Worm (Caenorhabditis elegans) whole organism, L1 larva: ENCODE results near the gene apd-3.

Source experiments
- F16B12.6 ChIP-seq: fragments of 150-350 bp; optimal IDR thresholded peaks from 2 replicates; lab custom pipeline; 2014; ENCODE audit warnings: missing biosample characterization, missing genetic modification characterization
- aha-1 ChIP-seq: fragments of 150-350 bp; optimal IDR thresholded peaks from 2 replicates; lab custom pipeline; 2014; ENCODE audit warnings: missing biosample characterization, missing genetic modification characterization
- alr-1 ChIP-seq: fragments of 200-800 bp; sonication (Bioruptor generic); optimal IDR thresholded peaks from 2 replicates; lab custom pipeline; 2018; ENCODE audit warnings: borderline replicate concordance, mild to moderate bottlenecking, missing genetic modification characterization, missing compliant biosample characterization
- aly-2 ChIP-seq: fragments of 150-350 bp; optimal IDR thresholded peaks from 2 replicates; lab custom pipeline; 2014; ENCODE audit warnings: missing biosample characterization, missing genetic modification characterization
- ama-1 ChIP-seq: fragments of 150-350 bp; optimal IDR thresholded peaks from 2 replicates; lab custom pipeline; 2014
- blmp-1 ChIP-seq: fragments of 150-350 bp; optimal IDR thresholded peaks from 2 replicates; lab custom pipeline; 2014; ENCODE audit warnings: missing biosample characterization, missing genetic modification characterization
- ceh-63 ChIP-seq: fragments of 200-800 bp; sonication (Bioruptor generic); optimal IDR thresholded peaks from 2 replicates; lab custom pipeline; 2018; ENCODE audit warnings: mild to moderate bottlenecking, missing genetic modification characterization, missing compliant biosample characterization
- ceh-82 ChIP-seq, 3 experiments: fragments of 150-350 bp in 1 of 3; sonication (generic microtip) in 2 of 3; optimal IDR thresholded peaks; 2 replicates each; lab custom pipeline; 2014 to 2017; ENCODE audit warnings: missing biosample characterization in 3 of 3, missing genetic modification characterization in 3 of 3
- dsc-1 ChIP-seq: sonication (generic microtip); optimal IDR thresholded peaks from 2 replicates; lab custom pipeline; 2016; ENCODE audit warnings: mild to moderate bottlenecking, missing genetic modification characterization, missing compliant biosample characterization
- efl-1 ChIP-seq, 4 experiments: fragments of 150-350 bp; optimal IDR thresholded peaks in 3 of 4; peaks in 1 of 4; 1 replicate in 1 of 4; 2 replicates in 3 of 4; lab custom pipeline; 2014; ENCODE audit warnings: missing biosample characterization in 2 of 4, missing genetic modification characterization in 2 of 4, missing genetic modification reagents in 2 of 4
- egl-13 ChIP-seq: sonication (generic microtip); optimal IDR thresholded peaks from 2 replicates; lab custom pipeline; 2016; ENCODE audit warnings: missing genotype, missing genetic modification reagents, missing genetic modification characterization, missing compliant biosample characterization
- elt-3 ChIP-seq, 6 experiments: fragments of 150-350 bp in 1 of 6; sonication (generic microtip); optimal IDR thresholded peaks; 2 replicates each; lab custom pipeline; 2017 to 2018; ENCODE audit warnings: missing biosample characterization in 6 of 6, missing genetic modification characterization in 6 of 6, inconsistent platforms in 1 of 6
- ets-5 ChIP-seq: fragments of 200-800 bp; sonication (Bioruptor generic); IDR thresholded peaks from 2 replicates; pipeline ENCODE4 v1.3.6; 2022; ENCODE audit warnings: missing genetic modification characterization, missing compliant biosample characterization
- fkh-10 ChIP-seq: sonication (generic microtip); optimal IDR thresholded peaks from 2 replicates; lab custom pipeline; 2017; ENCODE audit warnings: missing biosample characterization, missing genetic modification reagents, missing genetic modification characterization
- fkh-4 ChIP-seq: sonication (generic microtip); optimal IDR thresholded peaks from 2 replicates; lab custom pipeline; 2016; ENCODE audit warnings: missing compliant biosample characterization, missing genetic modification characterization, borderline replicate concordance
- fkh-8 ChIP-seq: sonication (generic microtip); optimal IDR thresholded peaks from 2 replicates; lab custom pipeline; 2016; ENCODE audit warnings: mild to moderate bottlenecking, missing genetic modification characterization, missing compliant biosample characterization
- fos-1 ChIP-seq: fragments of 150-350 bp; optimal IDR thresholded peaks from 2 replicates; lab custom pipeline; 2014; ENCODE audit warnings: missing biosample characterization, missing genetic modification characterization
- grh-1 ChIP-seq: fragments of 200-800 bp; sonication (Bioruptor generic); IDR thresholded peaks from 2 replicates; pipeline ENCODE4 v1.3.6; 2022; ENCODE audit warnings: missing genetic modification reagents, missing genetic modification characterization, missing compliant biosample characterization
- hpl-2 ChIP-seq: fragments of 150-350 bp; optimal IDR thresholded peaks from 2 replicates; lab custom pipeline; 2014; ENCODE audit warnings: missing biosample characterization, missing genetic modification reagents, missing genetic modification characterization
- isw-1 ChIP-seq: fragments of 200-800 bp; sonication (Bioruptor generic); IDR thresholded peaks from 2 replicates; pipeline ENCODE4 v1.3.6; 2022; ENCODE audit warnings: missing genetic modification characterization, missing compliant biosample characterization
- jun-1 ChIP-seq: fragments of 150-350 bp; optimal IDR thresholded peaks from 2 replicates; lab custom pipeline; 2014; ENCODE audit warnings: missing biosample characterization, missing genetic modification reagents, missing genetic modification characterization
- lin-15B ChIP-seq: fragments of 150-350 bp; sonication (generic microtip); optimal IDR thresholded peaks from 3 replicates; lab custom pipeline; 2014; ENCODE audit warnings: missing biosample characterization, missing genetic modification characterization
- lin-35 ChIP-seq, 2 experiments: fragments of 150-350 bp; optimal IDR thresholded peaks; 2 replicates each; lab custom pipeline; 2014; ENCODE audit warnings: missing biosample characterization in 2 of 2, missing genetic modification characterization in 2 of 2, missing genetic modification reagents in 2 of 2
- lin-39 ChIP-seq: fragments of 150-350 bp; optimal IDR thresholded peaks from 2 replicates; lab custom pipeline; 2014; ENCODE audit warnings: missing biosample characterization, missing genetic modification reagents, missing genetic modification characterization
- lir-3 ChIP-seq: sonication (generic microtip); optimal IDR thresholded peaks from 2 replicates; lab custom pipeline; 2016; ENCODE audit warnings: mild to moderate bottlenecking, missing genetic modification characterization, moderate library complexity, missing compliant biosample characterization; ENCODE audit not compliant: poor library complexity
- lsy-2 ChIP-seq, 2 experiments: fragments of 150-350 bp; optimal IDR thresholded peaks; 2 replicates each; lab custom pipeline; 2014; ENCODE audit warnings: missing biosample characterization in 2 of 2, missing genetic modification characterization in 2 of 2
- mab-9 ChIP-seq: fragments of 200-800 bp; sonication (Bioruptor generic); IDR thresholded peaks from 2 replicates; pipeline ENCODE4 v1.3.6; 2022; ENCODE audit warnings: missing genetic modification reagents, missing genetic modification characterization, missing compliant biosample characterization
- mef-2 ChIP-seq: fragments of 150-350 bp; optimal IDR thresholded peaks from 2 replicates; lab custom pipeline; 2014; ENCODE audit warnings: missing biosample characterization, missing genetic modification characterization
- nhr-19 ChIP-seq: fragments of 200-800 bp; sonication (Bioruptor generic); conservative IDR thresholded peaks from 2 replicates; pipeline ENCODE4 v1.3.6; 2022; ENCODE audit warnings: missing genetic modification characterization, missing compliant biosample characterization
- nhr-237 ChIP-seq: fragments of 150-350 bp; optimal IDR thresholded peaks from 2 replicates; lab custom pipeline; 2014; ENCODE audit warnings: missing biosample characterization, missing genetic modification characterization
- nhr-76 ChIP-seq: sonication (generic microtip); optimal IDR thresholded peaks from 2 replicates; lab custom pipeline; 2017; ENCODE audit warnings: missing biosample characterization, missing genetic modification characterization
- nhr-84 ChIP-seq: sonication (generic microtip); optimal IDR thresholded peaks from 2 replicates; lab custom pipeline; 2017; ENCODE audit warnings: missing biosample characterization, missing genetic modification characterization
- nhr-90 ChIP-seq: sonication (generic microtip); optimal IDR thresholded peaks from 2 replicates; lab custom pipeline; 2016; ENCODE audit warnings: mild to moderate bottlenecking, missing genetic modification characterization, missing compliant biosample characterization; ENCODE audit not compliant: poor library complexity
- pag-3 ChIP-seq: sonication (generic microtip); optimal IDR thresholded peaks from 2 replicates; lab custom pipeline; 2017; ENCODE audit warnings: missing genetic modification characterization, mild to moderate bottlenecking, missing compliant biosample characterization, antibody characterized with exemption, borderline replicate concordance; ENCODE audit not compliant: insufficient read depth
- pax-3 ChIP-seq: fragments of 200-800 bp; sonication (Bioruptor generic); optimal IDR thresholded peaks from 2 replicates; lab custom pipeline; 2018; ENCODE audit warnings: mild to moderate bottlenecking, missing genetic modification characterization, moderate library complexity, missing compliant biosample characterization
- pqm-1 ChIP-seq: sonication (generic microtip); optimal IDR thresholded peaks from 3 replicates; lab custom pipeline; 2017; ENCODE audit warnings: missing biosample characterization, missing genetic modification characterization
- rnt-1 ChIP-seq: sonication (generic microtip); optimal IDR thresholded peaks from 2 replicates; lab custom pipeline; 2016; ENCODE audit warnings: mild to moderate bottlenecking, missing genetic modification characterization, moderate library complexity, missing compliant biosample characterization
- snu-23 ChIP-seq: sonication (generic microtip); optimal IDR thresholded peaks from 2 replicates; lab custom pipeline; 2016; ENCODE audit warnings: missing genetic modification characterization, missing compliant biosample characterization
- sup-37 ChIP-seq: fragments of 200-800 bp; sonication (Bioruptor generic); optimal IDR thresholded peaks from 2 replicates; lab custom pipeline; 2018; ENCODE audit warnings: mild to moderate bottlenecking, missing genetic modification characterization, missing compliant biosample characterization
- swsn-7 ChIP-seq: sonication (generic microtip); optimal IDR thresholded peaks from 2 replicates; lab custom pipeline; 2016; ENCODE audit warnings: missing genetic modification characterization, missing compliant biosample characterization
- tlp-1 ChIP-seq: fragments of 150-350 bp; optimal IDR thresholded peaks from 2 replicates; lab custom pipeline; 2014; ENCODE audit warnings: missing biosample characterization, missing genetic modification characterization
- unc-130 ChIP-seq: fragments of 150-350 bp; optimal IDR thresholded peaks from 2 replicates; lab custom pipeline; 2017; ENCODE audit warnings: missing biosample characterization, missing genetic modification characterization, inconsistent platforms
- unc-30 ChIP-seq: sonication (generic microtip); optimal IDR thresholded peaks from 2 replicates; lab custom pipeline; 2017; ENCODE audit warnings: missing biosample characterization, missing genetic modification characterization
- unc-62 ChIP-seq: fragments of 150-350 bp; optimal IDR thresholded peaks from 2 replicates; lab custom pipeline; 2014; ENCODE audit warnings: missing biosample characterization, missing genetic modification reagents, missing genetic modification characterization
- unc-86 ChIP-seq: sonication (generic microtip); optimal IDR thresholded peaks from 2 replicates; lab custom pipeline; 2016; ENCODE audit warnings: missing genetic modification characterization, missing compliant biosample characterization
- zag-1 ChIP-seq: fragments of 150-350 bp; optimal IDR thresholded peaks from 2 replicates; lab custom pipeline; 2014; ENCODE audit warnings: missing biosample characterization, missing genetic modification characterization
- zip-4 ChIP-seq: fragments of 200-800 bp; sonication (Bioruptor generic); optimal IDR thresholded peaks from 2 replicates; lab custom pipeline; 2018; ENCODE audit warnings: mild to moderate bottlenecking, missing genetic modification characterization, moderate library complexity, missing compliant biosample characterization

Gene apd-3

ce11 chrII:3523547-3523946, 22.7 kb downstream of the apd-3 start (continued):
- TF ChIP-seq pax-3 (peak; percentile 77), lir-3 (peak; percentile 76), lin-15B (tag; lab: Kevin White, UChicago) (peak; percentile 84), fkh-8 (peak; percentile 79), nhr-237 (tag; lab: Kevin White, UChicago) (peak; percentile 34), swsn-7 (peak; percentile 73), lsy-2 (tag; optimal IDR thresholded peaks at IDR 0.05; lab: Kevin White, UChicago) (peak; percentile 94 to 97)
- TF ChIP-seq, all 84 proteins: peak for 43; not testable (repeated sequence) for 41

DNA sequence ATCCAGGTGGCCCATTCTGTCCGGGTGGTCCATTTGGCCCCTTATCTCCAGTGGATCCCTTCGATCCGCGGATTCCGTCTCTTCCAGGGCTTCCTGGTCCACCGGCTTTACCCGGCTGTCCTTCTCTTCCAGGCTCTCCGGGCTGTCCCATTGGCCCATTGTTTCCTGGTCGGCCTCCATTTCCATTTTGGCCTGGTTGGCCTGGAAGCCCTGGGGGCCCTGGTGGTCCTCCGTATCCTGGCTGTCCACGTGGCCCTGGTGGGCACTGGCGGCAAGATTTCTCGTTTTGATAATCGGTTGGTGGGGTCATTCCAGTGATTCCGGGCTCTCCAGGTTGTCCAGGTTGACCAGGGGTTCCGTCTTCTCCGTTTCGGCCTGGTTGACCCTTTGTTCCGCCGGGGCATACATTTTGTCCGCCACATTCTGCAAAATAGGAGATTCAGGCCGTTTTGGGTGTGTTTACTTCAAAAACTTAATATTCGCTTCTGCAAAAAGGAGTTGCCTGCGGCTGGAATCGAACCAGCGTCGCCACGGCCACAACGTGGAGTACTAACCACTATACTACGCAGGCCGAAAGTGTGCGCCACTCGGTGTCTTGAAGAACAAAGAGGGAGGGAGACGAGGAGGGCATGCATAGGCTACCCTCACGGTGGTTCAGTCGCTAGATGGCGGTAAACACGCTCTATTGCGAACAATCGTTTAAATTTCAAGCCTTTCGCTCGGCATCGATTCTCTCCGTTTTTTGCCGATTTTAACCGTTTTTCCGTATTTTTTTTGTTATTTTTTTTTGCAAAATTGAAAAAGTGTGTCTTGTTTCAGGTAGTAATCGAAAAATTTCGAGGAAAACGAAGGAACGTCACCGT, 25.0 kb downstream of the apd-3 start, which contains the start of gene W09G10.9:
Gene W09G10.9, plus strand, starts transcription at position 813 of the 863 bp plus-strand sequence.
- TF ChIP-seq lir-3 (peak; percentile 52), ets-5 (GFP tag; lab: Robert Waterston, UW) (no peak), unc-86 (tag; lab: Kevin White, UChicago) (peak; percentile 55), isw-1 (GFP tag; lab: Robert Waterston, UW) (peak; percentile 76), unc-62 (GFP tag; lab: Kevin White, UChicago) (no peak), nhr-237 (tag; lab: Kevin White, UChicago) (no peak), lin-15B (tag; lab: Kevin White, UChicago) (peak; percentile 13), tlp-1 (no peak), unc-130 (tag; lab: Kevin White, UChicago) (peak; percentile 10), fkh-4 (tag; lab: Kevin White, UChicago) (no peak), fos-1 (tag; lab: Kevin White, UChicago) (no peak), swsn-7 (peak; percentile 71), nhr-84 (tag; lab: Kevin White, UChicago) (no peak), pax-3 (no peak), unc-30 (tag; lab: Kevin White, UChicago) (no peak), nhr-19 (GFP tag; lab: Robert Waterston, UW) (peak; percentile 88), blmp-1 (tag; lab: Kevin White, UChicago) (no peak), ceh-63 (GFP tag; lab: Kevin White, UChicago) (no peak), pqm-1 (no peak), grh-1 (GFP tag; lab: Robert Waterston, UW) (peak; percentile 34; the same call in 1 of the 2 replicates), hpl-2 (GFP tag; lab: Kevin White, UChicago) (no peak), fkh-10 (GFP tag; lab: Kevin White, UChicago) (peak; percentile 14), ceh-82 (tag; optimal IDR thresholded peaks at IDR 0.05; lab: Kevin White, UChicago) (peak; percentile 46 to 63 (median 62)), zag-1 (tag; lab: Kevin White, UChicago) (no peak), mef-2 (tag; lab: Kevin White, UChicago) (no peak), aha-1 (tag; lab: Kevin White, UChicago) (no peak), dsc-1 (tag; lab: Kevin White, UChicago) (peak; percentile 77), mab-9 (GFP tag; lab: Robert Waterston, UW) (peak; percentile 75), zip-4 (GFP tag; lab: Kevin White, UChicago) (peak; percentile 27), rnt-1 (tag; lab: Kevin White, UChicago) (peak; percentile 79), nhr-90 (peak; percentile 60), nhr-76 (tag; lab: Kevin White, UChicago) (no peak), elt-3 (tag; optimal IDR thresholded peaks at IDR 0.05; lab: Kevin White, UChicago) (peak in 2 of 6 experiments; percentile 4 to 19), sup-37 (GFP tag; lab: Kevin White, UChicago) (no peak), alr-1 (tag; lab: Kevin White, UChicago) (no peak), F16B12.6 (peak; percentile 48), lin-35 (GFP tag; optimal IDR thresholded peaks at IDR 0.05; lab: Kevin White, UChicago) (peak; percentile 22 to 69), pag-3 (tag; lab: Kevin White, UChicago) (no peak), egl-13 (tag; lab: Kevin White, UChicago) (peak; percentile 54), jun-1 (tag; lab: Kevin White, UChicago) (peak; percentile 30), efl-1 (optimal IDR thresholded peaks at IDR 0.05; lab: Kevin White, UChicago) (peak; percentile 38 to 53), efl-1 (GFP tag; optimal IDR thresholded peaks at IDR 0.05 in 1 of 2; lab: Kevin White, UChicago) (peak; percentile 29 to 93), ama-1 (lab: Kevin White, UChicago) (no peak), aly-2 (no peak), lsy-2 (tag; optimal IDR thresholded peaks at IDR 0.05; lab: Kevin White, UChicago) (peak; percentile 72 to 77), fkh-8 (peak; percentile 78), lin-39 (tag; lab: Kevin White, UChicago) (no peak), snu-23 (GFP tag; lab: Kevin White, UChicago) (peak; percentile 83)
